Worm (Caenorhabditis elegans): ENCODE data around the gene ent-5.

DNA sequence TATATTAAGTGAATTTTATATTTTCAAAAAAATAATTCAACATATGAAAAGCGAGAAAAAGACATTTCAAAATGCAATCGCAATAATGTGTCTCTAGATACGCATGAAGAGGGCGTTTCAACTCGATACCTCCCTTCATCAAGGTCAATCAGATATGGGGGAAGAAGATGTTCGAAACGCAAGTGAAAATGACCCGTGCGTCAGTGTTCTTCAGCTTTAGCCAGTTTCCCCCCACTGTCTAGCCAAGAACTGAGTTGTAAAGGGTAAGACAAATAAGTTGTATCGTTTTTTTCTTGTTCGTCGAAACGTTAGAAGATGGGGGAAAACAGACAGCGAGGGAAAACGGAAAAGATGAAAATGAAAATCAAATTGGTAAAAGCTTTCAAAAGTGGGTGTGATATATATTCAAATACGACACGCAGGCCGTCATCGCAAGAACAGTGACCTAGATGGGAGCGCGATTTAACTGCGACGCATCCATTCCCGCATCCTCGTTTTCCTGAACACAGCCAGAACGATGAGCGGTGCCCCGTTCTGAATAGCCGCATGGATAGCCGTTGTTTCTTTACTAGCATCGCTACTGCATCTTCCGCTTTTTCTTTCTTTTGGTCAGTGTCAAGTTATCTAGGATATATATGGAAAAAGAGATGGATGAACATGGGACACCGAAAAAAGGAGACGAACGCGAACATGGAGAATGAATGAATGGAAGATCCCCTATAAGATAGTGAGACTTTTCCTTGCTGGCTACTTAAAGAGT is 45.8 kb upstream of the ent-5 start:
- TF ChIP-seq flt-1 (GFP tag; IDR thresholded peaks at IDR 0.05) (no peak), ztf-23 (GFP tag; IDR thresholded peaks at IDR 0.05) (no peak), klf-2 (GFP tag; conservative IDR thresholded peaks at IDR 0.05) (no peak), cog-1 (tag; optimal IDR thresholded peaks at IDR 0.05) (no peak)

Data from whole organism, midembryonic.